Worm (Caenorhabditis elegans): ENCODE results near the gene dod-23.

The dod-23 gene

ce11 chrII:8358466-8358865 is 40.5 kb downstream of the dod-23 start:
- TF ChIP-seq lin-39 (tag; optimal IDR thresholded peaks at IDR 0.05) (no peak), alr-1 (tag; optimal IDR thresholded peaks at IDR 0.05) (no peak), elt-1 (tag; optimal IDR thresholded peaks at IDR 0.05) (no peak), crh-2 (tag; optimal IDR thresholded peaks at IDR 0.05) (no peak), nhr-23 (tag; optimal IDR thresholded peaks at IDR 0.05) (no peak)

ce11 chrII:8354233-8354750 is 44.7 kb downstream of the dod-23 start, which contains the start of gene C26D10.6:
Gene C26D10.6 (minus strand): TSS chrII:8354700.
- no peak for TF ChIP-seq ceh-82 (tag; optimal IDR thresholded peaks at IDR 0.05)
- no peak for TF ChIP-seq R02D3.7 (tag; optimal IDR thresholded peaks at IDR 0.05)
- TF ChIP-seq nhr-237 (tag; optimal IDR thresholded peaks at IDR 0.05), result no peak
- no peak for TF ChIP-seq nhr-25 (tag; optimal IDR thresholded peaks at IDR 0.05)
- TF ChIP-seq snpc-4 (tag; optimal IDR thresholded peaks at IDR 0.05), result no peak
- no peak for TF ChIP-seq sma-3 (GFP tag; optimal IDR thresholded peaks at IDR 0.05)
- no peak for TF ChIP-seq mdl-1 (tag; optimal IDR thresholded peaks at IDR 0.05)
- TF ChIP-seq unc-62 (GFP tag; optimal IDR thresholded peaks at IDR 0.05), result no peak

ce11 chrII:8353288-8353687 is 45.7 kb downstream of the dod-23 start:
- TF ChIP-seq nhr-129 (tag; optimal IDR thresholded peaks at IDR 0.05) (no peak), nhr-77 (tag; optimal IDR thresholded peaks at IDR 0.05) (no peak), ceh-82 (tag; optimal IDR thresholded peaks at IDR 0.05) (no peak), ztf-1 (GFP tag; conservative IDR thresholded peaks at IDR 0.05) (no peak), nhr-10 (tag; optimal IDR thresholded peaks at IDR 0.05) (no peak), peb-1 (tag; optimal IDR thresholded peaks at IDR 0.05) (no peak), crh-2 (tag; optimal IDR thresholded peaks at IDR 0.05) (no peak), lsy-2 (tag; optimal IDR thresholded peaks at IDR 0.05) (no peak), unc-62 (GFP tag; optimal IDR thresholded peaks at IDR 0.05) (no peak), blmp-1 (tag; optimal IDR thresholded peaks at IDR 0.05; ENCODE audit: insufficient read depth) (no peak), ZK546.5 (tag; optimal IDR thresholded peaks at IDR 0.05) (no peak), unc-55 (GFP tag; optimal IDR thresholded peaks at IDR 0.05) (no peak), aly-2 (tag; optimal IDR thresholded peaks at IDR 0.05) (no peak), nhr-25 (tag; optimal IDR thresholded peaks at IDR 0.05) (no peak), lin-11 (tag; optimal IDR thresholded peaks at IDR 0.05) (no peak), R02D3.7 (tag; optimal IDR thresholded peaks at IDR 0.05) (no peak), ama-1 (optimal IDR thresholded peaks at IDR 0.05) (no peak), nhr-11 (tag; optimal IDR thresholded peaks at IDR 0.05) (no peak), sma-9 (GFP tag; optimal IDR thresholded peaks at IDR 0.05) (no peak), sma-9 (tag; optimal IDR thresholded peaks at IDR 0.05) (no peak)
